Fruit fly (Drosophila melanogaster) whole organism: Measurements from ENCODE around the gene CG14020.

Experiments
- EcR ChIP-seq, 2 experiments: fragments of >200 bp; optimal IDR thresholded peaks; 2 replicates each; lab custom pipeline; 2017; ENCODE audit warnings: missing biosample characterization in 2 of 2, missing genetic modification characterization in 2 of 2, missing genetic modification reagents in 2 of 2
- pan ChIP-seq: fragments of >200 bp; optimal IDR thresholded peaks from 2 replicates; lab custom pipeline; 2017
- psq ChIP-seq: fragments of >200 bp; optimal IDR thresholded peaks from 2 replicates; lab custom pipeline; 2017
- usp ChIP-seq: fragments of >200 bp; optimal IDR thresholded peaks from 2 replicates; lab custom pipeline; 2017; ENCODE audit warnings: missing biosample characterization, missing genetic modification characterization, mixed read lengths

DNA sequence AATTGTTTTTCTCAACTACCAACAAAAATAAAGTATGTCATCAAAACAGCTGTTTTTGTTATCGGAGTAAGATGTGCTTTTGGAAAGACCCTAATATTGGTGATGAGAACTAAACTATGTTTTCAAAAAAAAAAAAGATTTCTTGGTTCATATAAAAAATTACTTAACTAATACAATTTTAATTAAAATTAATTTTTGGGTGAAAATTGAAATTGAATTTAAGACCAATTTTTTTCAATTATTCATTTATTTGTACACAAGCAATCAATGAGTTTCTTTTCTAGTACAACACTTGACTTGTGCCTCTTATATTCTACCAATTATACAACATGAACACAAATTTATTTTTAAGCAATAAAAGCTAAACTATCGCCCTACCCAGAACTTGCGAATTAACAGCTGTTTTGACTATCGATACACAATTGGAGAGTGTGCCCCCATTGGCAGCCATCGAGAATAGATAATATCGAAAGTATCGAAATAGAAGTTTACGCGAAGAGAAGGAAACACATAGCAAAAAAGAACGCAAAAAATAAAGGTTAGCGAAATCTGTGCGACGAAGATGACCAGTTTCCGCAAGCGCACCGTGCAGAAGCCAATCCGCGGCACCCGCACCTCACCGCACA lies 6.4 kb downstream of the CG14020 start, which contains the start of the genes Vps52 and Elp4:
- no peak for TF ChIP-seq usp (GFP tag; lab: Kevin White, UChicago)
- TF ChIP-seq EcR (GFP tag; optimal IDR thresholded peaks at IDR 0.05; lab: Kevin White, UChicago): no peak
- TF ChIP-seq pan (lab: Kevin White, UChicago): no peak
- no peak for TF ChIP-seq psq (lab: Kevin White, UChicago)
